Worm (Caenorhabditis elegans): ENCODE results near the gene T05A7.1.

T05A7.1 gene

ce11 chrII:4673242-4673641 is 4.8 kb upstream of the T05A7.1 start:
- TF ChIP-seq blmp-1 (tag; optimal IDR thresholded peaks at IDR 0.05): no peak
- TF ChIP-seq nhr-28 (tag; optimal IDR thresholded peaks at IDR 0.05): no peak
- no peak for TF ChIP-seq mab-5 (tag; optimal IDR thresholded peaks at IDR 0.05)
- no peak for TF ChIP-seq ham-2 (GFP tag; optimal IDR thresholded peaks at IDR 0.05)
- no peak for TF ChIP-seq unc-120 (tag; optimal IDR thresholded peaks at IDR 0.05; ENCODE audit: poor library complexity, severe bottlenecking)
- TF ChIP-seq ceh-39 (tag; optimal IDR thresholded peaks at IDR 0.05): no peak
- no peak for TF ChIP-seq hlh-1 (tag; optimal IDR thresholded peaks at IDR 0.05)
- no peak for TF ChIP-seq snpc-4 (tag; optimal IDR thresholded peaks at IDR 0.05)
- TF ChIP-seq nhr-76 (tag; optimal IDR thresholded peaks at IDR 0.05): no peak
- TF ChIP-seq zip-8 (tag; optimal IDR thresholded peaks at IDR 0.05): no peak
- no peak for TF ChIP-seq elt-3 (tag; optimal IDR thresholded peaks at IDR 0.05)
- no peak for TF ChIP-seq sem-2 (GFP tag; optimal IDR thresholded peaks at IDR 0.05)
- no peak for TF ChIP-seq bed-3 (GFP tag; optimal IDR thresholded peaks at IDR 0.05)
- no peak for TF ChIP-seq ceh-43 (GFP tag; optimal IDR thresholded peaks at IDR 0.05)
- no peak for TF ChIP-seq lin-13 (tag; optimal IDR thresholded peaks at IDR 0.05)

ce11 chrII:4673670-4674069 is 4.3 kb upstream of the T05A7.1 start:
- TF ChIP-seq sptf-1 (tag; optimal IDR thresholded peaks at IDR 0.05) (no peak), flh-1 (GFP tag; optimal IDR thresholded peaks at IDR 0.05) (no peak), ceh-83 (GFP tag; optimal IDR thresholded peaks at IDR 0.05) (no peak), mep-1 (tag; optimal IDR thresholded peaks at IDR 0.05) (no peak), cnd-1 (tag; optimal IDR thresholded peaks at IDR 0.05) (no peak), lin-32 (GFP tag; optimal IDR thresholded peaks at IDR 0.05) (no peak), nhr-12 (tag; optimal IDR thresholded peaks at IDR 0.05) (no peak), mls-2 (tag; optimal IDR thresholded peaks at IDR 0.05) (no peak), pha-4 (tag; optimal IDR thresholded peaks at IDR 0.05) (no peak), unc-120 (tag; optimal IDR thresholded peaks at IDR 0.05; ENCODE audit: poor library complexity, severe bottlenecking) (no peak), ces-1 (GFP tag; optimal IDR thresholded peaks at IDR 0.05) (no peak), sem-2 (GFP tag; optimal IDR thresholded peaks at IDR 0.05) (no peak), elt-3 (tag; optimal IDR thresholded peaks at IDR 0.05) (no peak), mab-5 (tag; optimal IDR thresholded peaks at IDR 0.05) (no peak), tbx-8 (GFP tag; optimal IDR thresholded peaks at IDR 0.05) (no peak), ceh-43 (GFP tag; optimal IDR thresholded peaks at IDR 0.05) (no peak)

- TF ChIP-seq ceh-39 (tag; optimal IDR thresholded peaks at IDR 0.05) (no peak), ham-2 (GFP tag; optimal IDR thresholded peaks at IDR 0.05) (no peak), ztf-11 (tag; optimal IDR thresholded peaks at IDR 0.05) (no peak), nhr-12 (tag; optimal IDR thresholded peaks at IDR 0.05) (no peak), mep-1 (tag; optimal IDR thresholded peaks at IDR 0.05) (no peak), mab-5 (tag; optimal IDR thresholded peaks at IDR 0.05) (no peak), sem-2 (GFP tag; optimal IDR thresholded peaks at IDR 0.05) (no peak), blmp-1 (tag; optimal IDR thresholded peaks at IDR 0.05) (no peak), drap-1 (GFP tag; optimal IDR thresholded peaks at IDR 0.05) (no peak)
These were observed 3.8 kb upstream of the T05A7.1 start for ce11 chrII:4674188-4674587.

- TF ChIP-seq pha-4 (tag; optimal IDR thresholded peaks at IDR 0.05): no peak
- TF ChIP-seq zip-8 (tag; optimal IDR thresholded peaks at IDR 0.05): no peak
- no peak for TF ChIP-seq lsy-2 (tag; optimal IDR thresholded peaks at IDR 0.05)
- TF ChIP-seq blmp-1 (tag; optimal IDR thresholded peaks at IDR 0.05): no peak
- no peak for TF ChIP-seq nhr-237 (tag; optimal IDR thresholded peaks at IDR 0.05)
- no peak for TF ChIP-seq lin-32 (GFP tag; optimal IDR thresholded peaks at IDR 0.05)
- no peak for TF ChIP-seq mab-5 (tag; optimal IDR thresholded peaks at IDR 0.05)
These were observed 2.5 kb upstream of the T05A7.1 start, which contains the start of gene T05A7.3 for ce11 chrII:4675481-4675880. T05A7.3 (plus strand) TSS chrII:4675781.

ce11 chrII:4676241-4676640 is 1.8 kb upstream of the T05A7.1 start:
- peak; percentile 40 for TF ChIP-seq unc-62 (GFP tag; optimal IDR thresholded peaks at IDR 0.05)
- no peak for TF ChIP-seq tbx-8 (GFP tag; optimal IDR thresholded peaks at IDR 0.05)
- TF ChIP-seq hlh-1 (tag; optimal IDR thresholded peaks at IDR 0.05): peak; percentile 75
- no peak for TF ChIP-seq nhr-28 (tag; optimal IDR thresholded peaks at IDR 0.05)

ce11 chrII:4681391-4681790 is 3.4 kb downstream of the T05A7.1 start, which contains the start of gene T05A7.7:
T05A7.7 (minus strand) TSS chrII:4681491.
- no peak for TF ChIP-seq pha-4 (tag; optimal IDR thresholded peaks at IDR 0.05)
- no peak for TF ChIP-seq ztf-11 (tag; optimal IDR thresholded peaks at IDR 0.05)
- no peak for TF ChIP-seq ham-2 (GFP tag; optimal IDR thresholded peaks at IDR 0.05)
- TF ChIP-seq cnd-1 (tag; optimal IDR thresholded peaks at IDR 0.05): no peak
- no peak for TF ChIP-seq tbx-8 (GFP tag; optimal IDR thresholded peaks at IDR 0.05)
- TF ChIP-seq sem-2 (GFP tag; optimal IDR thresholded peaks at IDR 0.05): no peak
- no peak for TF ChIP-seq ceh-43 (GFP tag; optimal IDR thresholded peaks at IDR 0.05)
- no peak for TF ChIP-seq zip-8 (tag; optimal IDR thresholded peaks at IDR 0.05)
- TF ChIP-seq unc-62 (GFP tag; optimal IDR thresholded peaks at IDR 0.05): no peak
- no peak for TF ChIP-seq flh-1 (GFP tag; optimal IDR thresholded peaks at IDR 0.05)
- no peak for TF ChIP-seq unc-39 (tag; optimal IDR thresholded peaks at IDR 0.05)
- TF ChIP-seq elt-3 (tag; optimal IDR thresholded peaks at IDR 0.05): no peak
- TF ChIP-seq nhr-76 (tag; optimal IDR thresholded peaks at IDR 0.05): no peak
- TF ChIP-seq ces-1 (GFP tag; optimal IDR thresholded peaks at IDR 0.05): no peak
- TF ChIP-seq nhr-28 (tag; optimal IDR thresholded peaks at IDR 0.05): no peak
- no peak for TF ChIP-seq bed-3 (GFP tag; optimal IDR thresholded peaks at IDR 0.05)
- TF ChIP-seq snpc-4 (tag; optimal IDR thresholded peaks at IDR 0.05): no peak
- no peak for TF ChIP-seq lin-13 (tag; optimal IDR thresholded peaks at IDR 0.05)
